Fruit fly (Drosophila melanogaster): ENCODE data around the gene CheB38a.

Gene CheB38a

dm6 chr2L:20829755-20830396 is 11.5 kb upstream of the CheB38a start:
- peak; percentile 26 for TF ChIP-seq CG17801 (GFP tag; optimal IDR thresholded peaks at IDR 0.05; ENCODE audit: partially characterized antibody)

DNA sequence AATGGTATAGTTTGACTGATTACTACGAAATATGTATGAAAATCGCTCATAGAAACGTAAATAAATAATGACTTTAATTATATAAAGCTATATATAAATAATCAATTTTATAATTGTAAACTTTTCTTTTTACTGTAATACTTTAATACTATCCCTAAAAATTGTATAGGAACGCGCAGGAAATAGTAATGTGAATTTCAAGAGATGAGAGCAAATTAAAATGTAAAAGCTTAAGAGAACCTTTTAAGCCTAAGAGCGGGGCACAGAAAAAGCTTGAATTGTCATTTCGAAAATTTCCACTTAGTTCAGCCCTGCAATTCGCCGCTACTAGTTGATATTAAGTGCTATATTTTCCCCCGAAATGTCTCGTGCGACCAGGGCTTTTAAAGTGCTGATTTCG is 11.0 kb upstream of the CheB38a start, which contains the start of gene CG31673:
Gene CG31673 (plus strand): TSS at position 301 of the 400 bp plus-strand sequence.
- TF ChIP-seq CG17801 (GFP tag; optimal IDR thresholded peaks at IDR 0.05; ENCODE audit: partially characterized antibody): no peak

DNA sequence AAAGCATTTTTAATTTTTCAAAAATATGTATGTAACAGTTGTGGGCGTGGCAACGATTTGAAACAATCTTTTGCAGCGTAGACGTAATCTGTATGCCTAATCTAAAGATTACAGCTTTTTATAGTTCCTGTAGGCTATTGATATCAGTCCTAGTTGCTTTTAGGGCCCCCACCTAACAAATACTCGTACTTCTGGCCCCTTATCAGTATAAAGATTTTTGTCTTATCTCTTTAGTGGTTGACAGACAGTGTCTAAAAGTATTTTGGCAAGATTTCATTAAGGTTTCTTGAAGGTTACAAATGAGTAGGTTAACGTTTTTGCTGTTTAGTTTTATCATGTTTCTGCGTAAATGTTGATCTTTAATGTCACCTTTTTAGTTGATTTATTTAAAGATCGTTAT is 10.4 kb upstream of the CheB38a start:
- TF ChIP-seq CG17801 (GFP tag; optimal IDR thresholded peaks at IDR 0.05; ENCODE audit: partially characterized antibody): no peak

DNA sequence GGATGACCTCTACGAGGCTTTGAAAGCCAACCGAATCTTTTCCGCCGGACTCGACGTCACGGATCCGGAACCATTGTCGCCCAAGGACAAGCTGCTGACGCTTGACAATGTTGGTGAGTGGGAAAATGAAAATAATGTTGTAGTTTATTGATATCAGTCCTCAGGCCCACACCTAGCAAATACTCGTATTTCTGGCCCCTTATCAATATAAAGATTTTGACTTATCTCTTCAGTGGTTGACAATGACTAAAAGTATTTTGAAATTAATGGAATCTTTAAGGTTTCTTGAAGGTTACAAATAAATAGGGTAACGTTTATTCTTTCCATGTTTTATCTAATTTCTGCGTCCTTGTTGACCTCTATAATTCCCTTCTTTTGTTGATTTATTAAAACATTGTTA is 8.7 kb upstream of the CheB38a start:
- no peak for TF ChIP-seq CG17801 (GFP tag; optimal IDR thresholded peaks at IDR 0.05; ENCODE audit: partially characterized antibody)

- no peak for TF ChIP-seq CG17801 (GFP tag; optimal IDR thresholded peaks at IDR 0.05; ENCODE audit: partially characterized antibody)
Measured at dm6 chr2L:20826226-20826625, 7.9 kb upstream of the CheB38a start.

dm6 chr2L:20825265-20825664 is 6.9 kb upstream of the CheB38a start:
- TF ChIP-seq CG17801 (GFP tag; optimal IDR thresholded peaks at IDR 0.05; ENCODE audit: partially characterized antibody): no peak

DNA sequence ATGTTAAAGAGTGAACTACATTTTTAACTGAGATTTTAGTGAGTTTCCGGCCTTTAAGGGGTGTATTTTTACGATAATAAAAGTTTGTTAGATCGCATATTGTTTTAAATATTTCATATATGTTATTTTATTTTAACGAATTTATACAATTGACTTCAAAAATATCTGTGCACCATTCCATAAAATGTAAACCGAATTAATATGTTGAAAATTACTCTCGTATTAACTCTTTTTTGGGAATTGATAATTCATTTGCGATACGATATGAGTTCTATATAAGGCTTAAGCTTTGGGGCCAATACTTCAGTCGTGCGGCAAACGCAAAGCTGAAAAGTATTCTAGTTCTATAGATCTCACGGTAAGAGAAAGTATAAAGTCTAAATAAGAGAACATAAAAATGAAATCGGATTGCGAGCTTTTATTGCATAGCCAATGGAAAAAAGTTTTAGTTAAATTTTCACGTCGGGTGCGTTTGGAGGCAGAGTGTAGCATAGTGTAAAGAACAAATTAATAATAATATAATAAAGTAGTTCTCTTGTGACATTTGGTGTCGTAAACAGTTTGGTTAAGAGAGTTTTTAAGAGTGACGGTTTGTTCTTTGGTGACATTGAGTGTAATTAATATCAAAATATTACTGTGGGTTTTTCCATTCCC is 5.9 kb upstream of the CheB38a start:
- no peak for TF ChIP-seq CG17801 (GFP tag; optimal IDR thresholded peaks at IDR 0.05; ENCODE audit: partially characterized antibody)

DNA sequence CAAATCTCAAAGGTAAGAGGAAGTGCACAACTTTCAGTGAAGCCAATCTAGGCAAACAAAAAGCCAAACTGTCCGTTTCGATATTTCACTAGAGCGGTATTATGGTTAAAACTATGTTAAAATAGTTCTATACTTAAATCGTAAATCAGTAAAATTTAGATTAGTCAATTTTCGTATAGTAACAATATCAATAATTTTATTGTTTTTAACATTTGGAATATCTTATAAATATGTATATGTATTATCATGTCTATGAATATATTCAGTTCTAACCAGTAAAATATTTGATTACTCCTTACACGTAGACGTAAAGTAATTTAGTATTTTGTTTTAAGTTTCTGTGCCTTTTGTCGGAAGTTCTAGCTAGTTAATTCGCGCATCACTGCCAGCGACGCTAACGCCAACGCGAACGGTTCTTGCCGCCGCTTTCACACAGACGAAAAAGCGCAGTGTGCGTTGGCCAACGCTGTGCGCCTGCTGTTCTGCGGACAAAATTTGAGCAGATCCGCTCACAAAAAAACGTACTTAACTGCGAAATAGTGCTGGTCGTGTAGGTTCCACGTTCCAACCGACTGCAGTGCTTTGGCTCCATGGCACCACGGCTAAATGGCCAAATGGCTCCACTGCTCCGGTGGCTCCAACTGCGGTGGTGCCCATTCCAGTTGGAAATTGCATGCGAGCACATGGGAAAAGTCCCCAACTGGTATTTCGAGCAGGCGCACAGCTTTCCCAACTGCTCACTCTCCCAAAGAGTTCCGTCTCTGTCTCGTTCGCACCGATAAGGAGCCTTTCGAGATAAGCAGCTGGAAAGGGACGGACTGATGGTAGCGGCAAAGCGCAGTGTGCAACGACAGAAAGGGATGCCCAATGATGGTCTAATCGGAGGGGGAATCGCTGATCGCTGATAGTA is 5.1 kb upstream of the CheB38a start:
- TF ChIP-seq CG17801 (GFP tag; optimal IDR thresholded peaks at IDR 0.05; ENCODE audit: partially characterized antibody): peak; percentile 55

dm6 chr2L:20822489-20823195 is 4.3 kb upstream of the CheB38a start, which contains the start of gene CG9331:
TSS of gene CG9331 (plus strand) at chr2L:20822828.
- no peak for TF ChIP-seq CG17801 (GFP tag; optimal IDR thresholded peaks at IDR 0.05; ENCODE audit: partially characterized antibody)

- TF ChIP-seq CG17801 (GFP tag; optimal IDR thresholded peaks at IDR 0.05; ENCODE audit: partially characterized antibody): no peak
Measured at dm6 chr2L:20822025-20822371, 3.7 kb upstream of the CheB38a start.

- TF ChIP-seq CG17801 (GFP tag; optimal IDR thresholded peaks at IDR 0.05; ENCODE audit: partially characterized antibody): peak; percentile 50
Measured at dm6 chr2L:20821249-20822024, 3.1 kb upstream of the CheB38a start.

DNA sequence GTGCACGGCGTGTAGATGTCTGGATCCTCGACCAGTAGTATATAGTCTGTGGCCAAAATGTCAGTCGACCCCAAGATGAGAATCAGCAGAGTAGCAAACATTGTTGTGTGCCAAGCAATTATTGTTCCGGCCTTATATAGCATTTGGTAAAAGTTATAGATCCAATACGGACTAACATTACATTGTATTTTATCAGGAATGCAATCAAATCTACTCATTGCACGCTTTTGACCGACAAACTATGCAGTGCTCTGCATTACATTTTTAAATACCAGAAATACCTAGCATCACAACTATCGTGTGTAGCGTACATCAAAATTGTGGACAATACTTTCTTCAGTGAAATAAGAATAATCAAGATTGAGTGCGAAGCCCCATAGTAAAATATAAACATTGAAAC is 2.4 kb upstream of the CheB38a start, which contains the start of gene CheB38c:
Gene CheB38c (minus strand): TSS at position 101 of the 400 bp plus-strand sequence.
- no peak for TF ChIP-seq CG17801 (GFP tag; optimal IDR thresholded peaks at IDR 0.05; ENCODE audit: partially characterized antibody)

DNA sequence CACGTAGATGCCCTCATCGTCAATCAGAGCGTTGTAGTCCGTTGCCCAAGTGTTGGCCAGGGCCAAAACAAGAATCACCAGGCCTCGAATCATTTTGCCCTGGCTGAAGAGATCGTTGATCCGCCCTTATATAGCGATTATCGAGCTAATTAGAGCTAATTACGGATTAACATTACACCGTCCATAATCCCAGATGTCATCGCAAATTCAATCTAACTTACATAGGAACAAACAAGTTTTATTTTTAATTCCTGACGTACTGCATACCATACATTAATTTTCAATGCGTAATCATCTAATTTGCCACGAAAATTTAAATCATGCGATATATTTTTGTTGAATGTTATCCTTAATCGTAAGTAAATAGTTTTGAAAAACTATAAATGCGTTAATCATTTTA is 1.2 kb downstream of the CheB38a start, which contains the start of gene CheB38b:
Gene CheB38b (minus strand): TSS at position 101 of the 400 bp plus-strand sequence.
- TF ChIP-seq CG17801 (GFP tag; optimal IDR thresholded peaks at IDR 0.05; ENCODE audit: partially characterized antibody): no peak

DNA sequence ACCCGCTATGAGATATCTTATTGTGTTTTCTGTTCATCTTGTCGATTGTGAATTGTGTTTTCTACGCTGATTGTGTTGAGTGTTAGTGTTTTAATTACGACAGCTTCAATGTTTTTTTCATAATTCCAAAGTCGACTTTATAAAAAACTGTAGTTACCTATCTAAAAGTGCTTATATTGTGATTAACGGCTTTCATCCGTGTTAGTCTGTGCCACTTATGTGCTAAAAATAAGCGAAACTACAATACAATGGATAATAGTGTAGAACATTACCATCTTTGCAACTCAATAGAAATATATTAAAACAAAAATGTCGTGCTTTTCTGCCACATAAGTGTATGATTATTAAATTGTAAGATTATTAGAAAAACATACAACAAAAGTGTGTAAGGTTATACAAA is 2.2 kb downstream of the CheB38a start, which contains the start of gene CG33322:
Gene CG33322 (minus strand): TSS at position 101 of the 400 bp plus-strand sequence.
- TF ChIP-seq CG17801 (GFP tag; optimal IDR thresholded peaks at IDR 0.05; ENCODE audit: partially characterized antibody): no peak
